Fruit fly (Drosophila melanogaster) whole organism, embryonic: Measurements from ENCODE around the gene Rich.

Source experiments
- Atf6 ChIP-seq: fragments of 200-800 bp; sonication (Bioruptor generic); IDR thresholded peaks from 2 replicates; pipeline ENCODE4 v1.3.6; 2022; ENCODE audit warnings: missing biosample characterization, missing genetic modification characterization
- CG10462 ChIP-seq: fragments of 200-800 bp; sonication (Bioruptor generic); optimal IDR thresholded peaks from 2 replicates; lab custom pipeline; 2016; ENCODE audit warnings: missing biosample characterization, missing genetic modification characterization
- CG10959 ChIP-seq: fragments of 200-800 bp; sonication (Bioruptor generic); IDR thresholded peaks from 2 replicates; pipeline ENCODE4 v1.3.6; 2022; ENCODE audit warnings: missing biosample characterization, missing genetic modification characterization
- CG12299 ChIP-seq: fragments of 200-800 bp; sonication (Bioruptor generic); optimal IDR thresholded peaks from 2 replicates; lab custom pipeline; 2018; ENCODE audit warnings: missing biosample characterization, mild to moderate bottlenecking, missing genetic modification characterization
- CG12391 ChIP-seq: fragments of 200-800 bp; sonication (Bioruptor generic); optimal IDR thresholded peaks from 3 replicates; lab custom pipeline; 2018; ENCODE audit warnings: missing biosample characterization, mild to moderate bottlenecking, missing genetic modification characterization, moderate library complexity
- CG13424 ChIP-seq: fragments of 200-800 bp; sonication (Bioruptor generic); optimal IDR thresholded peaks from 2 replicates; lab custom pipeline; 2019; ENCODE audit warnings: missing biosample characterization, mild to moderate bottlenecking, missing genetic modification characterization, moderate library complexity
- CG15696 ChIP-seq: fragments of 200-800 bp; sonication (Bioruptor generic); optimal IDR thresholded peaks from 2 replicates; lab custom pipeline; 2019; ENCODE audit warnings: missing biosample characterization, mild to moderate bottlenecking, missing genetic modification characterization, moderate library complexity
- CG16863 ChIP-seq: fragments of 200-800 bp; sonication (Bioruptor generic); optimal IDR thresholded peaks from 3 replicates; lab custom pipeline; 2016; ENCODE audit warnings: missing biosample characterization, missing genetic modification characterization
- CG17912 ChIP-seq: fragments of 200-800 bp; sonication (Bioruptor generic); optimal IDR thresholded peaks from 2 replicates; lab custom pipeline; 2018; ENCODE audit warnings: missing biosample characterization, mild to moderate bottlenecking, missing genetic modification characterization
- CG2712 ChIP-seq: fragments of 200-800 bp; optimal IDR thresholded peaks from 3 replicates; lab custom pipeline; 2019; ENCODE audit warnings: missing biosample characterization, mild to moderate bottlenecking, missing genetic modification characterization, moderate library complexity
- CG3163 ChIP-seq: fragments of 200-800 bp; sonication (Bioruptor generic); optimal IDR thresholded peaks from 3 replicates; lab custom pipeline; 2016; ENCODE audit warnings: missing biosample characterization, missing genetic modification characterization
- CG34376 ChIP-seq: fragments of 200-800 bp; sonication (Bioruptor generic); optimal IDR thresholded peaks from 2 replicates; lab custom pipeline; 2018; ENCODE audit warnings: missing biosample characterization, mild to moderate bottlenecking, missing genetic modification characterization
- CG3847 ChIP-seq: fragments of 200-800 bp; sonication (Bioruptor generic); IDR thresholded peaks from 2 replicates; pipeline ENCODE4 v1.3.6; 2022; ENCODE audit warnings: missing biosample characterization, missing genetic modification characterization
- CG3995 ChIP-seq: fragments of 200-800 bp; sonication (Bioruptor generic); optimal IDR thresholded peaks from 3 replicates; lab custom pipeline; 2016; ENCODE audit warnings: missing biosample characterization, missing genetic modification characterization
- CG4360 ChIP-seq: fragments of 200-800 bp; sonication (Bioruptor generic); IDR thresholded peaks from 2 replicates; pipeline ENCODE4 v1.3.6; 2022; ENCODE audit warnings: missing biosample characterization, missing genetic modification characterization
- CG4854 ChIP-seq: fragments of 200-800 bp; sonication (Bioruptor generic); optimal IDR thresholded peaks from 2 replicates; lab custom pipeline; 2016; ENCODE audit warnings: missing biosample characterization, missing genetic modification characterization, inconsistent platforms
- CG6272 ChIP-seq: fragments of 200-800 bp; sonication (Bioruptor generic); IDR thresholded peaks from 2 replicates; pipeline ENCODE4 v1.3.6; 2022; ENCODE audit warnings: missing biosample characterization, missing genetic modification characterization
- CG7357 ChIP-seq: fragments of 200-800 bp; sonication (Bioruptor generic); IDR thresholded peaks from 3 replicates; pipeline ENCODE4 v1.3.6; 2022; ENCODE audit warnings: missing biosample characterization, missing genetic modification characterization
- CG7839 ChIP-seq: fragments of 200-800 bp; sonication (Bioruptor generic); optimal IDR thresholded peaks from 3 replicates; lab custom pipeline; 2018; ENCODE audit warnings: missing biosample characterization, mild to moderate bottlenecking, missing genetic modification characterization, moderate library complexity
- CG7928 ChIP-seq: fragments of 200-800 bp; sonication (Bioruptor generic); optimal IDR thresholded peaks from 2 replicates; lab custom pipeline; 2017; ENCODE audit warnings: missing biosample characterization, mild to moderate bottlenecking, missing genetic modification characterization
- CG8765 ChIP-seq: fragments of 200-800 bp; sonication (Bioruptor generic); IDR thresholded peaks from 2 replicates; pipeline ENCODE4 v1.3.6; 2022; ENCODE audit warnings: missing biosample characterization, missing genetic modification characterization
- CG9215 ChIP-seq: fragments of 200-800 bp; sonication (Bioruptor generic); IDR thresholded peaks from 2 replicates; pipeline ENCODE4 v1.3.6; 2022; ENCODE audit warnings: missing biosample characterization, missing genetic modification characterization
- CG9817 ChIP-seq: fragments of 200-800 bp; sonication (Bioruptor generic); optimal IDR thresholded peaks from 2 replicates; lab custom pipeline; 2018; ENCODE audit warnings: missing biosample characterization, mild to moderate bottlenecking, missing genetic modification characterization, moderate library complexity
- Dad ChIP-seq: fragments of 200-800 bp; sonication (Bioruptor generic); optimal IDR thresholded peaks from 3 replicates; lab custom pipeline; 2016; ENCODE audit warnings: missing biosample characterization, missing genetic modification characterization
- Dbx ChIP-seq: fragments of 200-800 bp; sonication (Bioruptor generic); IDR thresholded peaks from 3 replicates; pipeline ENCODE4 v1.3.6; 2022; ENCODE audit warnings: missing biosample characterization, missing genetic modification characterization
- Hmx ChIP-seq: fragments of 200-800 bp; sonication (Bioruptor generic); optimal IDR thresholded peaks from 2 replicates; lab custom pipeline; 2016; ENCODE audit warnings: missing biosample characterization, missing genetic modification characterization
- MESR4 ChIP-seq: fragments of 200-800 bp; sonication (Bioruptor generic); optimal IDR thresholded peaks from 2 replicates; lab custom pipeline; 2018; ENCODE audit warnings: missing biosample characterization, mild to moderate bottlenecking, missing genetic modification characterization, moderate library complexity
- Rfx ChIP-seq: fragments of 200-800 bp; sonication (Bioruptor generic); IDR thresholded peaks from 2 replicates; pipeline ENCODE4 v1.3.6; 2022; ENCODE audit warnings: missing biosample characterization, missing genetic modification characterization
- Six4 ChIP-seq: fragments of 200-800 bp; sonication (Bioruptor generic); optimal IDR thresholded peaks from 2 replicates; lab custom pipeline; 2016; ENCODE audit warnings: missing biosample characterization, missing genetic modification characterization
- ac ChIP-seq: fragments of 200-800 bp; sonication (Bioruptor generic); optimal IDR thresholded peaks from 3 replicates; lab custom pipeline; 2017; ENCODE audit warnings: missing biosample characterization, mild to moderate bottlenecking, missing genetic modification characterization
- crc ChIP-seq: fragments of 200-800 bp; sonication (Bioruptor generic); optimal IDR thresholded peaks from 2 replicates; lab custom pipeline; 2016; ENCODE audit warnings: missing biosample characterization, missing genetic modification characterization
- crol ChIP-seq: fragments of 200-800 bp; sonication (Bioruptor generic); IDR thresholded peaks from 2 replicates; pipeline ENCODE4 v1.3.6; 2022; ENCODE audit warnings: missing biosample characterization, missing genetic modification characterization
- dpn ChIP-seq, 2 experiments: fragments of 200-800 bp; sonication (Bioruptor generic); optimal IDR thresholded peaks; 3 replicates each; lab custom pipeline; 2016; ENCODE audit warnings: missing biosample characterization in 2 of 2, missing genetic modification characterization in 2 of 2
- fd3F ChIP-seq: fragments of 200-800 bp; sonication (Bioruptor generic); optimal IDR thresholded peaks from 2 replicates; lab custom pipeline; 2018; ENCODE audit warnings: missing biosample characterization, mild to moderate bottlenecking, missing genetic modification characterization, moderate library complexity
- fru ChIP-seq: fragments of >200 bp; optimal IDR thresholded peaks from 2 replicates; lab custom pipeline; 2017
- gce ChIP-seq: fragments of 200-800 bp; sonication (Bioruptor generic); IDR thresholded peaks from 3 replicates; pipeline ENCODE4 v1.3.6; 2022; ENCODE audit warnings: missing biosample characterization, missing genetic modification characterization
- gsb-n ChIP-seq: fragments of 200-800 bp; sonication (Bioruptor generic); optimal IDR thresholded peaks from 3 replicates; lab custom pipeline; 2018; ENCODE audit warnings: missing biosample characterization, mild to moderate bottlenecking, missing genetic modification characterization
- jing ChIP-seq: fragments of 200-800 bp; sonication (Bioruptor generic); optimal IDR thresholded peaks from 2 replicates; lab custom pipeline; 2018; ENCODE audit warnings: missing biosample characterization, mild to moderate bottlenecking, missing genetic modification characterization
- ken ChIP-seq: fragments of 200-800 bp; sonication (Bioruptor generic); IDR thresholded peaks from 3 replicates; pipeline ENCODE4 v1.3.6; 2022; ENCODE audit warnings: missing biosample characterization, missing genetic modification characterization
- kni ChIP-seq: fragments of 200-800 bp; sonication (Bioruptor generic); optimal IDR thresholded peaks from 3 replicates; lab custom pipeline; 2017; ENCODE audit warnings: mild to moderate bottlenecking, missing biosample characterization, missing genetic modification reagents, missing genetic modification characterization
- lab ChIP-seq: fragments of 200-800 bp; sonication (Bioruptor generic); optimal IDR thresholded peaks from 3 replicates; lab custom pipeline; 2017; ENCODE audit warnings: missing biosample characterization, missing genetic modification characterization, mild to moderate bottlenecking, moderate library complexity, missing genetic modification reagents
- nmo ChIP-seq: fragments of 200-800 bp; sonication (Bioruptor generic); optimal IDR thresholded peaks from 2 replicates; lab custom pipeline; 2018; ENCODE audit warnings: missing biosample characterization, mild to moderate bottlenecking, missing genetic modification characterization, moderate library complexity
- oc ChIP-seq: fragments of 200-800 bp; sonication (Bioruptor generic); optimal IDR thresholded peaks from 2 replicates; lab custom pipeline; 2018; ENCODE audit warnings: missing biosample characterization, mild to moderate bottlenecking, missing genetic modification characterization, moderate library complexity
- org-1 ChIP-seq: fragments of 200-800 bp; sonication (Bioruptor generic); optimal IDR thresholded peaks from 2 replicates; lab custom pipeline; 2017; ENCODE audit warnings: missing biosample characterization, missing genetic modification characterization
- rib ChIP-seq: fragments of 200-800 bp; sonication (Bioruptor generic); IDR thresholded peaks from 2 replicates; pipeline ENCODE4 v1.3.6; 2022; ENCODE audit warnings: missing biosample characterization, missing genetic modification characterization
- schlank ChIP-seq: fragments of 200-800 bp; sonication (Bioruptor generic); optimal IDR thresholded peaks from 2 replicates; lab custom pipeline; 2018; ENCODE audit warnings: missing biosample characterization, mild to moderate bottlenecking, missing genetic modification characterization
- seq ChIP-seq: fragments of 200-800 bp; sonication (Bioruptor generic); IDR thresholded peaks from 2 replicates; pipeline ENCODE4 v1.3.6; 2022; ENCODE audit warnings: missing biosample characterization, missing genetic modification characterization
- stwl ChIP-seq: fragments of 200-800 bp; sonication (Bioruptor generic); optimal IDR thresholded peaks from 3 replicates; lab custom pipeline; 2018; ENCODE audit warnings: missing biosample characterization, mild to moderate bottlenecking, missing genetic modification characterization, moderate library complexity
- ttk ChIP-seq: fragments of 200-800 bp; sonication (Bioruptor generic); IDR thresholded peaks from 2 replicates; pipeline ENCODE4 v2.1.2; 2022; ENCODE audit warnings: missing biosample characterization, missing genetic modification characterization
- usp ChIP-seq: fragments of >200 bp; optimal IDR thresholded peaks from 2 replicates; lab custom pipeline; 2017; ENCODE audit warnings: missing biosample characterization, missing genetic modification characterization
- z ChIP-seq: fragments of 200-800 bp; sonication (Bioruptor generic); IDR thresholded peaks from 3 replicates; pipeline ENCODE4 v1.3.6; 2022; ENCODE audit warnings: missing biosample characterization, missing genetic modification characterization
- zfh1 ChIP-seq: fragments of 200-800 bp; sonication (Bioruptor generic); IDR thresholded peaks from 3 replicates; pipeline ENCODE4 v1.3.6; 2022; ENCODE audit warnings: missing biosample characterization, missing genetic modification characterization

Rich gene

dm6 chr3L:22276614-22277013 is 13.9 kb upstream of the Rich start (continued):
- TF ChIP-seq usp (GFP tag; lab: Kevin White, UChicago) (no peak), CG13424 (tag; lab: Kevin White, UChicago) (peak; percentile 58), CG12391 (tag; lab: Kevin White, UChicago) (no peak), CG3163 (GFP tag; lab: Kevin White, UChicago) (no peak), jing (GFP tag; lab: Kevin White, UChicago) (no peak), fd3F (GFP tag; lab: Kevin White, UChicago) (peak; percentile 49), crc (GFP tag; lab: Kevin White, UChicago) (no peak), CG7928 (no peak), CG6272 (GFP tag; lab: Robert Waterston, UW) (0 out of 2 replicates have a peak, but pooled peaks have one; percentile 24), stwl (tag; lab: Kevin White, UChicago) (no peak), Six4 (GFP tag; lab: Kevin White, UChicago) (no peak), MESR4 (GFP tag; lab: Kevin White, UChicago) (no peak), org-1 (GFP tag; lab: Kevin White, UChicago) (peak; percentile 10), CG9817 (tag; lab: Kevin White, UChicago) (peak; percentile 61), CG12299 (tag; lab: Kevin White, UChicago) (peak; percentile 33), fru (lab: Kevin White, UChicago) (no peak), zfh1 (GFP tag; lab: Robert Waterston, UW) (no peak), Dbx (GFP tag; lab: Robert Waterston, UW) (peak; percentile 50; the same call in 2 of the 3 replicates), Dad (GFP tag; lab: Kevin White, UChicago) (no peak), CG3995 (GFP tag; lab: Kevin White, UChicago) (no peak), CG15696 (tag; lab: Kevin White, UChicago) (no peak), ttk (GFP tag; lab: Robert Waterston, UW) (peak; percentile 26; the same call in 1 of the 2 replicates), dpn (GFP tag; optimal IDR thresholded peaks at IDR 0.05; lab: Kevin White, UChicago) (peak in 1 of 2 experiments; percentile 25), schlank (tag; lab: Kevin White, UChicago) (no peak), crol (GFP tag; lab: Robert Waterston, UW) (no peak; the same call in none of the 2 replicates), CG17912 (GFP tag; lab: Kevin White, UChicago) (no peak), CG16863 (peak; percentile 4), CG2712 (tag; lab: Kevin White, UChicago) (no peak), oc (tag; lab: Kevin White, UChicago) (no peak), lab (GFP tag; lab: Kevin White, UChicago) (no peak), CG9215 (GFP tag; lab: Robert Waterston, UW) (no peak; the same call in 1 of the 2 replicates), CG7357 (GFP tag; lab: Robert Waterston, UW) (peak; percentile 38; the same call in 1 of the 3 replicates), Rfx (GFP tag; lab: Robert Waterston, UW) (peak; percentile 81), rib (GFP tag; lab: Robert Waterston, UW) (no peak), Hmx (GFP tag; lab: Kevin White, UChicago) (no peak), CG4854 (GFP tag; lab: Kevin White, UChicago) (no peak), Atf6 (GFP tag; lab: Robert Waterston, UW) (peak; percentile 56; the same call in 1 of the 2 replicates), z (no peak), ken (0 out of 3 replicates have a peak, but pooled peaks have one; percentile 43), gsb-n (tag; lab: Kevin White, UChicago) (no peak), ac (no peak), gce (GFP tag; lab: Robert Waterston, UW) (no peak), CG3847 (GFP tag; lab: Robert Waterston, UW) (peak; percentile 61), CG10462 (GFP tag; lab: Kevin White, UChicago) (no peak), nmo (no peak), CG34376 (GFP tag; lab: Kevin White, UChicago) (no peak), seq (GFP tag; lab: Robert Waterston, UW) (peak; percentile 17; the same call in 1 of the 2 replicates), CG7839 (tag; lab: Kevin White, UChicago) (peak; percentile 27), kni (no peak), CG4360 (GFP tag; lab: Robert Waterston, UW) (no peak), CG8765 (GFP tag; lab: Robert Waterston, UW) (no peak), CG10959 (GFP tag; lab: Robert Waterston, UW) (no peak)
